Worm (Caenorhabditis elegans) whole organism, L3 larva: ENCODE results near the gene R11D1.12.

ENCODE experiments used
- R02D3.7 ChIP-seq: fragments of 150-350 bp; optimal IDR thresholded peaks from 2 replicates; lab custom pipeline; 2014; ENCODE audit warnings: missing biosample characterization, missing genetic modification characterization
- ZK546.5 ChIP-seq: sonication (generic microtip); optimal IDR thresholded peaks from 2 replicates; lab custom pipeline; 2017; ENCODE audit warnings: missing biosample characterization, missing genetic modification characterization
- aly-2 ChIP-seq: fragments of 150-350 bp; optimal IDR thresholded peaks from 2 replicates; lab custom pipeline; 2014; ENCODE audit warnings: missing biosample characterization, missing genetic modification characterization
- ama-1 ChIP-seq: fragments of 150-350 bp; optimal IDR thresholded peaks from 2 replicates; lab custom pipeline; 2018
- ceh-16 ChIP-seq: sonication (generic microtip); optimal IDR thresholded peaks from 2 replicates; lab custom pipeline; 2017; ENCODE audit warnings: missing biosample characterization, missing genetic modification characterization
- ceh-28 ChIP-seq: fragments of 150-350 bp; optimal IDR thresholded peaks from 2 replicates; lab custom pipeline; 2014; ENCODE audit warnings: missing biosample characterization, missing genetic modification reagents, missing genetic modification characterization
- ceh-82 ChIP-seq: fragments of 150-350 bp; optimal IDR thresholded peaks from 2 replicates; lab custom pipeline; 2014; ENCODE audit warnings: missing biosample characterization, missing genetic modification characterization
- ceh-9 ChIP-seq: sonication (generic microtip); optimal IDR thresholded peaks from 2 replicates; lab custom pipeline; 2018; ENCODE audit warnings: missing biosample characterization, missing genetic modification characterization
- daf-12 ChIP-seq: fragments of 150-350 bp; optimal IDR thresholded peaks from 2 replicates; lab custom pipeline; 2014; ENCODE audit warnings: missing biosample characterization, missing genetic modification reagents, missing genetic modification characterization
- egl-27 ChIP-seq: sonication (generic microtip); optimal IDR thresholded peaks from 4 replicates; lab custom pipeline; 2017; ENCODE audit warnings: missing biosample characterization, missing genetic modification reagents, missing genetic modification characterization
- egl-5 ChIP-seq: fragments of 150-350 bp; optimal IDR thresholded peaks from 2 replicates; lab custom pipeline; 2017; ENCODE audit warnings: missing biosample characterization, missing genetic modification reagents, missing genetic modification characterization, inconsistent platforms
- elt-1 ChIP-seq: fragments of 150-350 bp; optimal IDR thresholded peaks from 2 replicates; lab custom pipeline; 2014; ENCODE audit warnings: missing biosample characterization, missing genetic modification characterization
- elt-2 ChIP-seq: sonication (generic microtip); optimal IDR thresholded peaks from 2 replicates; lab custom pipeline; 2016; ENCODE audit warnings: missing genetic modification reagents, mild to moderate bottlenecking, missing genetic modification characterization, missing compliant biosample characterization
- elt-3 ChIP-seq, 3 experiments: fragments of 150-350 bp in 1 of 3; sonication (generic microtip) in 2 of 3; optimal IDR thresholded peaks; 2 replicates in 2 of 3; 4 replicates in 1 of 3; lab custom pipeline; 2014 to 2017; ENCODE audit warnings: missing biosample characterization in 3 of 3, missing genetic modification characterization in 3 of 3
- eor-1 ChIP-seq, 2 experiments: fragments of 150-350 bp; optimal IDR thresholded peaks; 2 replicates each; lab custom pipeline; 2014 to 2018; ENCODE audit warnings: missing biosample characterization in 2 of 2, missing genetic modification characterization in 2 of 2
- fkh-10 ChIP-seq: sonication (generic microtip); optimal IDR thresholded peaks from 2 replicates; lab custom pipeline; 2017; ENCODE audit warnings: missing biosample characterization, missing genetic modification reagents, missing genetic modification characterization
- hmg-11 ChIP-seq: sonication (generic microtip); optimal IDR thresholded peaks from 2 replicates; lab custom pipeline; 2016; ENCODE audit warnings: missing genetic modification characterization, missing compliant biosample characterization
- jun-1 ChIP-seq: fragments of 150-350 bp; optimal IDR thresholded peaks from 2 replicates; lab custom pipeline; 2014; ENCODE audit warnings: missing biosample characterization, missing genetic modification reagents, missing genetic modification characterization
- lin-15B ChIP-seq: fragments of 150-350 bp; optimal IDR thresholded peaks from 2 replicates; lab custom pipeline; 2014; ENCODE audit warnings: missing biosample characterization, missing genetic modification characterization
- lin-39 ChIP-seq: fragments of 150-350 bp; optimal IDR thresholded peaks from 2 replicates; lab custom pipeline; 2018; ENCODE audit warnings: missing biosample characterization, missing genetic modification reagents, missing genetic modification characterization
- lsy-12 ChIP-seq: sonication (generic microtip); optimal IDR thresholded peaks from 2 replicates; lab custom pipeline; 2016; ENCODE audit warnings: mild to moderate bottlenecking, missing genetic modification characterization, missing compliant biosample characterization
- mml-1 ChIP-seq: fragments of 150-350 bp; sonication (generic microtip); optimal IDR thresholded peaks from 3 replicates; lab custom pipeline; 2014; ENCODE audit warnings: missing biosample characterization, missing genetic modification characterization
- nfya-1 ChIP-seq: sonication (generic microtip); optimal IDR thresholded peaks from 2 replicates; lab custom pipeline; 2017; ENCODE audit warnings: missing genetic modification characterization, mild to moderate bottlenecking, missing compliant biosample characterization, antibody characterized with exemption, moderate library complexity; ENCODE audit not compliant: insufficient read depth
- nhr-11 ChIP-seq: fragments of 150-350 bp; optimal IDR thresholded peaks from 2 replicates; lab custom pipeline; 2014; ENCODE audit warnings: missing biosample characterization, missing genetic modification characterization
- nhr-23 ChIP-seq: fragments of 150-350 bp; optimal IDR thresholded peaks from 2 replicates; lab custom pipeline; 2014; ENCODE audit warnings: missing biosample characterization, missing genetic modification reagents, missing genetic modification characterization
- nhr-237 ChIP-seq: fragments of 150-350 bp; optimal IDR thresholded peaks from 2 replicates; lab custom pipeline; 2014; ENCODE audit warnings: missing biosample characterization, missing genetic modification characterization
- nhr-25 ChIP-seq: sonication (generic microtip); optimal IDR thresholded peaks from 2 replicates; lab custom pipeline; 2017; ENCODE audit warnings: missing biosample characterization, missing genetic modification characterization
- nhr-43 ChIP-seq: sonication (generic microtip); optimal IDR thresholded peaks from 2 replicates; lab custom pipeline; 2016; ENCODE audit warnings: mild to moderate bottlenecking, missing genetic modification characterization, missing compliant biosample characterization; ENCODE audit not compliant: poor library complexity, severe bottlenecking
- nhr-67 ChIP-seq: fragments of 150-350 bp; optimal IDR thresholded peaks from 2 replicates; lab custom pipeline; 2014; ENCODE audit warnings: missing biosample characterization, missing genetic modification characterization
- nhr-76 ChIP-seq: fragments of 150-350 bp; sonication (generic microtip); optimal IDR thresholded peaks from 5 replicates; lab custom pipeline; 2014; ENCODE audit warnings: missing biosample characterization, missing genetic modification characterization
- pha-4 ChIP-seq: fragments of 150-350 bp; optimal IDR thresholded peaks from 2 replicates; lab custom pipeline; 2014; ENCODE audit warnings: missing biosample characterization, missing genetic modification reagents, missing genetic modification characterization
- pqm-1 ChIP-seq: fragments of 150-350 bp; optimal IDR thresholded peaks from 2 replicates; lab custom pipeline; 2017; ENCODE audit warnings: missing biosample characterization, missing genetic modification characterization, inconsistent platforms
- sea-2 ChIP-seq: fragments of 150-350 bp; sonication (generic microtip); optimal IDR thresholded peaks from 4 replicates; lab custom pipeline; 2014; ENCODE audit warnings: missing biosample characterization, missing genetic modification reagents, missing genetic modification characterization
- skn-1 ChIP-seq: fragments of 150-350 bp; optimal IDR thresholded peaks from 2 replicates; lab custom pipeline; 2014; ENCODE audit warnings: missing biosample characterization, missing genetic modification characterization
- snpc-4 ChIP-seq: fragments of 150-350 bp; optimal IDR thresholded peaks from 2 replicates; lab custom pipeline; 2014; ENCODE audit warnings: missing biosample characterization, missing genetic modification characterization
- tbx-2 ChIP-seq: sonication (generic microtip); optimal IDR thresholded peaks from 2 replicates; lab custom pipeline; 2016; ENCODE audit warnings: mild to moderate bottlenecking, missing genetic modification characterization, missing compliant biosample characterization
- unc-39 ChIP-seq: sonication (generic microtip); optimal IDR thresholded peaks from 4 replicates; lab custom pipeline; 2017; ENCODE audit warnings: missing biosample characterization, missing genetic modification characterization
- unc-62 ChIP-seq: fragments of 150-350 bp; sonication (generic microtip); optimal IDR thresholded peaks from 4 replicates; lab custom pipeline; 2014; ENCODE audit warnings: missing biosample characterization, missing genetic modification reagents, missing genetic modification characterization
- zag-1 ChIP-seq: fragments of 150-350 bp; optimal IDR thresholded peaks from 2 replicates; lab custom pipeline; 2014; ENCODE audit warnings: missing biosample characterization, missing genetic modification characterization
- ztf-11 ChIP-seq: fragments of 150-350 bp; optimal IDR thresholded peaks from 2 replicates; lab custom pipeline; 2014; ENCODE audit warnings: missing biosample characterization, missing genetic modification characterization
- ztf-4 ChIP-seq: fragments of 150-350 bp; optimal IDR thresholded peaks from 2 replicates; lab custom pipeline; 2014; ENCODE audit warnings: missing biosample characterization, missing genetic modification characterization

R11D1.12 gene

ce11 chrV:12733465-12734248 is 7.9 kb upstream of the R11D1.12 start, which contains the start of the genes dhs-21 and xbx-9:
TSS of gene dhs-21 (minus strand) at chrV:12733645.
TSS of gene xbx-9 (plus strand) at chrV:12734198.
- TF ChIP-seq pha-4 (tag; lab: Kevin White, UChicago), result peak; percentile 12
- peak; percentile 79 for TF ChIP-seq elt-2 (tag; lab: Kevin White, UChicago)
- TF ChIP-seq pqm-1 (tag; lab: Kevin White, UChicago), result peak; percentile 86
- TF ChIP-seq elt-3 (tag; optimal IDR thresholded peaks at IDR 0.05; lab: Kevin White, UChicago), result peak in 1 of 3 experiments; percentile 26
- TF ChIP-seq egl-5 (tag; lab: Kevin White, UChicago), result no peak
- no peak for TF ChIP-seq egl-27
- peak; percentile 54 for TF ChIP-seq jun-1 (tag; lab: Kevin White, UChicago)

- TF ChIP-seq pha-4 (tag; lab: Kevin White, UChicago), result peak; percentile 23
- TF ChIP-seq hmg-11 (tag; lab: Kevin White, UChicago), result no peak
- TF ChIP-seq nhr-11 (tag; lab: Kevin White, UChicago), result no peak
- peak; percentile 87 for TF ChIP-seq elt-2 (tag; lab: Kevin White, UChicago)
- TF ChIP-seq pqm-1 (tag; lab: Kevin White, UChicago), result peak; percentile 77
- no peak for TF ChIP-seq nhr-76 (tag; lab: Kevin White, UChicago)
Measured at ce11 chrV:12732734-12733133, 6.9 kb upstream of the R11D1.12 start.

ce11 chrV:12729220-12729619 is 3.4 kb upstream of the R11D1.12 start, which contains the start of gene R11D1.10:
TSS of gene R11D1.10 (plus strand) at chrV:12729520.
- no peak for TF ChIP-seq zag-1
- TF ChIP-seq lin-15B, result no peak
- no peak for TF ChIP-seq ztf-4
- TF ChIP-seq mml-1 (tag; lab: Kevin White, UChicago), result no peak
- no peak for TF ChIP-seq hmg-11 (tag; lab: Kevin White, UChicago)
- no peak for TF ChIP-seq nhr-23 (tag; lab: Kevin White, UChicago)
- no peak for TF ChIP-seq ceh-82 (tag; lab: Kevin White, UChicago)
- TF ChIP-seq ceh-9, result no peak
- no peak for TF ChIP-seq nfya-1 (tag; lab: Kevin White, UChicago)
- no peak for TF ChIP-seq lin-39 (tag; lab: Kevin White, UChicago)
- no peak for TF ChIP-seq pqm-1 (tag; lab: Kevin White, UChicago)
- no peak for TF ChIP-seq ceh-16 (tag; lab: Kevin White, UChicago)
- no peak for TF ChIP-seq sea-2
- no peak for TF ChIP-seq nhr-237
- no peak for TF ChIP-seq egl-27
- no peak for TF ChIP-seq nhr-43
- TF ChIP-seq skn-1 (tag; lab: Kevin White, UChicago), result no peak
- no peak for TF ChIP-seq aly-2
- no peak for TF ChIP-seq unc-62 (GFP tag; lab: Kevin White, UChicago)

ce11 chrV:12728062-12728665 is 2.4 kb upstream of the R11D1.12 start, which contains the start of the genes rpl-28 and mrpl-49:
TSS of gene rpl-28 (minus strand) at chrV:12728112.
TSS of gene mrpl-49 (plus strand) at chrV:12728631.
- TF ChIP-seq nfya-1 (tag; lab: Kevin White, UChicago), result peak; percentile 89
- no peak for TF ChIP-seq ceh-9
- peak; percentile 49 for TF ChIP-seq fkh-10 (GFP tag; lab: Kevin White, UChicago)
- peak; percentile 93 for TF ChIP-seq nhr-23 (tag; lab: Kevin White, UChicago)
- TF ChIP-seq ceh-28 (tag; lab: Kevin White, UChicago), result no peak
- no peak for TF ChIP-seq nhr-67 (tag; lab: Kevin White, UChicago)
- TF ChIP-seq daf-12 (tag; lab: Kevin White, UChicago), result no peak
- no peak for TF ChIP-seq elt-1 (tag; lab: Kevin White, UChicago)
- peak; percentile 24 for TF ChIP-seq nhr-43
- no peak for TF ChIP-seq unc-62 (GFP tag; lab: Kevin White, UChicago)
- no peak for TF ChIP-seq nhr-237
- peak; percentile 91 for TF ChIP-seq snpc-4
- TF ChIP-seq ama-1, result peak; percentile 4
- TF ChIP-seq nhr-11 (tag; lab: Kevin White, UChicago), result peak; percentile 48
- TF ChIP-seq elt-3 (tag; optimal IDR thresholded peaks at IDR 0.05; lab: Kevin White, UChicago), result no peak
- no peak for TF ChIP-seq ceh-82 (tag; lab: Kevin White, UChicago)
- no peak for TF ChIP-seq egl-27
- peak; percentile 95 for TF ChIP-seq egl-5 (tag; lab: Kevin White, UChicago)
- TF ChIP-seq nhr-25 (tag; lab: Kevin White, UChicago), result peak; percentile 90
- TF ChIP-seq ZK546.5 (tag; lab: Kevin White, UChicago), result no peak
- TF ChIP-seq pqm-1 (tag; lab: Kevin White, UChicago), result peak; percentile 68
- TF ChIP-seq zag-1, result no peak
- peak; percentile 95 for TF ChIP-seq R02D3.7
- TF ChIP-seq pha-4 (tag; lab: Kevin White, UChicago), result peak; percentile 98
- no peak for TF ChIP-seq nhr-76 (tag; lab: Kevin White, UChicago)
- TF ChIP-seq skn-1 (tag; lab: Kevin White, UChicago), result peak; percentile 42
- TF ChIP-seq sea-2, result no peak
- peak; percentile 99 for TF ChIP-seq lin-15B
- peak; percentile 30 for TF ChIP-seq lsy-12 (tag; lab: Kevin White, UChicago)
- TF ChIP-seq ztf-11 (tag; lab: Kevin White, UChicago), result no peak
- peak; percentile 10 for TF ChIP-seq tbx-2
- no peak for TF ChIP-seq unc-39 (tag; lab: Kevin White, UChicago)
- no peak for TF ChIP-seq mml-1 (tag; lab: Kevin White, UChicago)
- no peak for TF ChIP-seq eor-1 (tag; optimal IDR thresholded peaks at IDR 0.05; lab: Kevin White, UChicago)
- no peak for TF ChIP-seq aly-2
